Fruit fly (Drosophila melanogaster): ENCODE measurements around the gene pdgy.

The pdgy gene

dm6 chrX:14952097-14952844 lies 1.1 kb downstream of the pdgy start (continued):
- TF ChIP-seq Sox15 (GFP tag; optimal IDR thresholded peaks at IDR 0.05) (peak; percentile 74), achi (GFP tag; optimal IDR thresholded peaks at IDR 0.05) (peak; percentile 79), salr (GFP tag; optimal IDR thresholded peaks at IDR 0.05) (peak; percentile 62 to 90), dsx (GFP tag; optimal IDR thresholded peaks at IDR 0.05; ENCODE audit: poor library complexity, severe bottlenecking) (peak; percentile 56), eg (GFP tag; IDR thresholded peaks at IDR 0.05) (peak; percentile 90), CG32006 (GFP tag; optimal IDR thresholded peaks at IDR 0.05) (peak; percentile 87), Eip78C (GFP tag) (peak; percentile 95), net (GFP tag; optimal IDR thresholded peaks at IDR 0.05) (peak; percentile 83), Hr38 (GFP tag; optimal IDR thresholded peaks at IDR 0.05) (no peak)

dm6 chrX:14951346-14951862 lies 1.9 kb downstream of the pdgy start:
- no peak for TF ChIP-seq CG8319 (GFP tag; optimal IDR thresholded peaks at IDR 0.05)
- TF ChIP-seq Gug (GFP tag; IDR thresholded peaks at IDR 0.05) = peak; percentile 18; the same call in 1 of the 2 replicates
- TF ChIP-seq eg (GFP tag; IDR thresholded peaks at IDR 0.05) = peak; percentile 5; the same call in 1 of the 3 replicates
- TF ChIP-seq CG6163 (GFP tag; IDR thresholded peaks at IDR 0.05) = peak; percentile 8
- TF ChIP-seq CG1621 (tag; optimal IDR thresholded peaks at IDR 0.05) = no peak
- peak; percentile 79 for TF ChIP-seq svp (GFP tag)

- TF ChIP-seq CG34406 (GFP tag; optimal IDR thresholded peaks at IDR 0.05) (peak; percentile 99), dac (GFP tag; optimal IDR thresholded peaks at IDR 0.05) (peak; percentile 97), achi (GFP tag; optimal IDR thresholded peaks at IDR 0.05) (peak; percentile 97), Gug (GFP tag; IDR thresholded peaks at IDR 0.05) (peak; percentile 97), CG7368 (GFP tag; optimal IDR thresholded peaks at IDR 0.05) (peak; percentile 95), fd59A (GFP tag; optimal IDR thresholded peaks at IDR 0.05) (peak; percentile 99), CG16779 (tag; optimal IDR thresholded peaks at IDR 0.05) (peak; percentile 97), Ets96B (tag; optimal IDR thresholded peaks at IDR 0.05) (peak; percentile 99), CG3032 (tag; optimal IDR thresholded peaks at IDR 0.05) (peak; percentile 99), Hr39 (GFP tag; optimal IDR thresholded peaks at IDR 0.05) (peak; percentile 98), CG6276 (GFP tag; optimal IDR thresholded peaks at IDR 0.05) (peak; percentile 99), CG8632 (GFP tag; optimal IDR thresholded peaks at IDR 0.05) (peak; percentile 98), Sox102F (GFP tag; optimal IDR thresholded peaks at IDR 0.05) (peak; percentile 98), Lpt (GFP tag; optimal IDR thresholded peaks at IDR 0.05) (peak; percentile 98), Eip78C (GFP tag) (peak; percentile 100), lz (GFP tag; optimal IDR thresholded peaks at IDR 0.05) (peak; percentile 99), CG6808 (GFP tag; optimal IDR thresholded peaks at IDR 0.05) (peak; percentile 98), Sox14 (GFP tag; optimal IDR thresholded peaks at IDR 0.05) (peak; percentile 99), Sox15 (GFP tag; optimal IDR thresholded peaks at IDR 0.05) (peak; percentile 98), CG11762 (GFP tag; optimal IDR thresholded peaks at IDR 0.05; ENCODE audit: insufficient read depth) (peak; percentile 98), svp (GFP tag) (peak; percentile 100), CG8319 (GFP tag; optimal IDR thresholded peaks at IDR 0.05) (peak; percentile 97), CG1621 (tag; optimal IDR thresholded peaks at IDR 0.05) (peak; percentile 95), vri (GFP tag; optimal IDR thresholded peaks at IDR 0.05) (peak; percentile 96), esn (GFP tag; optimal IDR thresholded peaks at IDR 0.05) (peak; percentile 99), CG10631 (GFP tag; optimal IDR thresholded peaks at IDR 0.05) (peak; percentile 98), ss (GFP tag; optimal IDR thresholded peaks at IDR 0.05) (peak; percentile 98 to 99), CG6854 (GFP tag; optimal IDR thresholded peaks at IDR 0.05) (peak; percentile 99), CG32006 (GFP tag; optimal IDR thresholded peaks at IDR 0.05) (peak; percentile 99), Ets21C (GFP tag; optimal IDR thresholded peaks at IDR 0.05) (peak; percentile 97), CG11294 (GFP tag; IDR thresholded peaks at IDR 0.05) (peak; percentile 94), Hr4 (GFP tag; optimal IDR thresholded peaks at IDR 0.05) (peak; percentile 98), Smox (GFP tag; optimal IDR thresholded peaks at IDR 0.05) (peak; percentile 99), Blimp-1 (GFP tag; optimal IDR thresholded peaks at IDR 0.05) (peak; percentile 97), Hr38 (GFP tag; optimal IDR thresholded peaks at IDR 0.05) (peak; percentile 55), fd85E (GFP tag; optimal IDR thresholded peaks at IDR 0.05) (peak; percentile 91)
Observed at dm6 chrX:14950273-14951272, 2.8 kb downstream of the pdgy start.
